Fruit fly (Drosophila melanogaster) whole organism, embryonic: Measurements from ENCODE around the gene Cngl.

Experiments used
- CG11398 ChIP-seq: fragments of 200-800 bp; sonication (Bioruptor generic); optimal IDR thresholded peaks from 2 replicates; lab custom pipeline; 2016; ENCODE audit warnings: missing biosample characterization, missing genetic modification characterization
- CG32532 ChIP-seq: fragments of 200-800 bp; sonication (Bioruptor generic); IDR thresholded peaks from 2 replicates; pipeline ENCODE4 v1.3.6; 2022; ENCODE audit warnings: missing biosample characterization, missing genetic modification characterization
- CG3847 ChIP-seq: fragments of 200-800 bp; sonication (Bioruptor generic); IDR thresholded peaks from 2 replicates; pipeline ENCODE4 v1.3.6; 2022; ENCODE audit warnings: missing biosample characterization, missing genetic modification characterization
- ara ChIP-seq: fragments of 200-800 bp; sonication (Bioruptor generic); IDR thresholded peaks from 2 replicates; pipeline ENCODE4 v1.3.6; 2022; ENCODE audit warnings: missing biosample characterization, missing genetic modification characterization
- mld ChIP-seq: fragments of 200-800 bp; sonication (Bioruptor generic); IDR thresholded peaks from 3 replicates; pipeline ENCODE4 v1.3.6; 2022; ENCODE audit warnings: missing biosample characterization, missing genetic modification characterization; ENCODE audit not compliant: partially characterized antibody
- phol ChIP-seq: fragments of 200-800 bp; sonication (Bioruptor generic); optimal IDR thresholded peaks from 3 replicates; lab custom pipeline; 2018; ENCODE audit warnings: missing biosample characterization, mild to moderate bottlenecking, missing genetic modification characterization, moderate library complexity
- pros ChIP-seq: fragments of 200-800 bp; sonication (Bioruptor generic); optimal IDR thresholded peaks from 3 replicates; lab custom pipeline; 2019; ENCODE audit warnings: missing biosample characterization, mild to moderate bottlenecking, missing genetic modification characterization, moderate library complexity
- sim ChIP-seq: fragments of 200-800 bp; sonication (Bioruptor generic); IDR thresholded peaks from 2 replicates; pipeline ENCODE4 v1.3.6; 2022; ENCODE audit warnings: missing biosample characterization, missing genetic modification characterization
- tll ChIP-seq, 2 experiments: fragments of 200-800 bp in 1 of 2; fragments of >200 bp in 1 of 2; sonication (Bioruptor generic) in 1 of 2; optimal IDR thresholded peaks; 2 replicates each; lab custom pipeline; 2017 to 2019; ENCODE audit warnings: missing biosample characterization in 2 of 2, missing genetic modification characterization in 2 of 2, mild to moderate bottlenecking in 1 of 2, moderate library complexity in 1 of 2

DNA sequence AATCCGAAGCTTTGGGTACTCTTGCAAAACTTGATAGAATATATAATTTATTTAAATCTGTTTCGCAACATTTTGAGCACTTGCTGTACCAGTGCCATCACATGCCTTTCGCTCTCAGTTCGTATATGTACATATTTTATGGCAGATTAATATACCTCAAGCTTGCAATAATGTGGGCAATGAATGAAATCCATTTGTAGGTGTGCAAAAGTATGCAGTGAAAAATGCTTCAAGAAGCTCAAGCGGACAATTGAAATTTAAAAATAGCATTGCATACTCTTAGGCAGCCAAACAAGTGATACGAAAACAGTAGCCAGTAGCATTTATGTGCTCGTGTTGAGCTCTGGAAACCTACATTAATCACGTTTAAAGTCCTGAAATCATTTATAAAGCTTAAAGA, 39.2 kb downstream of the Cngl start:
- no peak for TF ChIP-seq ara
- TF ChIP-seq sim (GFP tag; lab: Robert Waterston, UW) = no peak
- TF ChIP-seq tll (GFP tag; optimal IDR thresholded peaks at IDR 0.05; lab: Kevin White, UChicago) = no peak
- no peak for TF ChIP-seq CG3847 (GFP tag; lab: Robert Waterston, UW)
- no peak for TF ChIP-seq CG32532 (GFP tag; lab: Robert Waterston, UW)
- no peak for TF ChIP-seq pros
- no peak for TF ChIP-seq mld
- TF ChIP-seq CG11398 (GFP tag; lab: Kevin White, UChicago) = no peak
- no peak for TF ChIP-seq phol
